Worm (Caenorhabditis elegans) whole organism, mixed stage, embryonic: Measurements from ENCODE around the gene blos-4.

Source experiments
- M03D4.4 ChIP-seq: sonication (generic microtip); optimal IDR thresholded peaks from 2 replicates; lab custom pipeline; 2017; ENCODE audit warnings: mild to moderate bottlenecking, missing genetic modification characterization, missing compliant biosample characterization
- bed-3 ChIP-seq: fragments of 200-800 bp; sonication (Bioruptor generic); optimal IDR thresholded peaks from 3 replicates; lab custom pipeline; 2018; ENCODE audit warnings: mild to moderate bottlenecking, missing genetic modification characterization, moderate library complexity, missing compliant biosample characterization
- blmp-1 ChIP-seq: fragments of 150-350 bp; optimal IDR thresholded peaks from 2 replicates; lab custom pipeline; 2014; ENCODE audit warnings: missing biosample characterization, missing genetic modification characterization
- ceh-39 ChIP-seq: fragments of 150-350 bp; optimal IDR thresholded peaks from 2 replicates; lab custom pipeline; 2014; ENCODE audit warnings: missing biosample characterization, missing genetic modification characterization
- ceh-43 ChIP-seq: fragments of 200-800 bp; sonication (Bioruptor generic); optimal IDR thresholded peaks from 2 replicates; lab custom pipeline; 2018; ENCODE audit warnings: mild to moderate bottlenecking, missing genetic modification characterization, moderate library complexity, missing compliant biosample characterization
- ceh-83 ChIP-seq: fragments of 200-800 bp; sonication (Bioruptor generic); optimal IDR thresholded peaks from 2 replicates; lab custom pipeline; 2018; ENCODE audit warnings: mild to moderate bottlenecking, missing genetic modification characterization, missing compliant biosample characterization
- ces-1 ChIP-seq: fragments of 150-350 bp; optimal IDR thresholded peaks from 2 replicates; lab custom pipeline; 2014; ENCODE audit warnings: missing biosample characterization, missing genetic modification reagents, missing genetic modification characterization
- cnd-1 ChIP-seq: fragments of 200-800 bp; sonication (Bioruptor generic); optimal IDR thresholded peaks from 2 replicates; lab custom pipeline; 2018; ENCODE audit warnings: mild to moderate bottlenecking, missing genetic modification characterization, missing compliant biosample characterization
- drap-1 ChIP-seq: fragments of 200-800 bp; sonication (Bioruptor generic); optimal IDR thresholded peaks from 3 replicates; lab custom pipeline; 2018; ENCODE audit warnings: mild to moderate bottlenecking, missing genetic modification characterization, missing compliant biosample characterization
- elt-1 ChIP-seq: sonication (generic microtip); optimal IDR thresholded peaks from 2 replicates; lab custom pipeline; 2017; ENCODE audit warnings: missing genetic modification characterization, mild to moderate bottlenecking, missing compliant biosample characterization, antibody characterized with exemption, moderate library complexity, borderline replicate concordance; ENCODE audit not compliant: insufficient read depth
- elt-3 ChIP-seq: fragments of 150-350 bp; optimal IDR thresholded peaks from 2 replicates; lab custom pipeline; 2014; ENCODE audit warnings: missing biosample characterization, missing genetic modification characterization
- flh-1 ChIP-seq: fragments of 200-800 bp; sonication (Bioruptor generic); optimal IDR thresholded peaks from 2 replicates; lab custom pipeline; 2018; ENCODE audit warnings: mild to moderate bottlenecking, missing genetic modification characterization, moderate library complexity, missing compliant biosample characterization
- ham-2 ChIP-seq: fragments of 200-800 bp; sonication (Bioruptor generic); optimal IDR thresholded peaks from 2 replicates; lab custom pipeline; 2018; ENCODE audit warnings: mild to moderate bottlenecking, missing genetic modification characterization, missing compliant biosample characterization
- hlh-1 ChIP-seq: fragments of 150-350 bp; optimal IDR thresholded peaks from 2 replicates; lab custom pipeline; 2014; ENCODE audit warnings: missing biosample characterization, missing genetic modification reagents, missing genetic modification characterization
- lin-13 ChIP-seq: fragments of 150-350 bp; optimal IDR thresholded peaks from 2 replicates; lab custom pipeline; 2014; ENCODE audit warnings: missing biosample characterization, missing genetic modification characterization
- lin-32 ChIP-seq: fragments of 200-800 bp; sonication (Bioruptor generic); optimal IDR thresholded peaks from 2 replicates; lab custom pipeline; 2018; ENCODE audit warnings: mild to moderate bottlenecking, missing genetic modification characterization, missing compliant biosample characterization
- lsy-2 ChIP-seq: fragments of 150-350 bp; optimal IDR thresholded peaks from 2 replicates; lab custom pipeline; 2014; ENCODE audit warnings: missing biosample characterization, missing genetic modification characterization
- mab-5 ChIP-seq: fragments of 150-350 bp; optimal IDR thresholded peaks from 2 replicates; lab custom pipeline; 2014; ENCODE audit warnings: missing biosample characterization, missing genetic modification characterization
- mep-1 ChIP-seq: fragments of 150-350 bp; optimal IDR thresholded peaks from 2 replicates; lab custom pipeline; 2017; ENCODE audit warnings: missing biosample characterization, missing genetic modification reagents, missing genetic modification characterization, inconsistent platforms
- mls-2 ChIP-seq: sonication (generic microtip); optimal IDR thresholded peaks from 2 replicates; lab custom pipeline; 2016; ENCODE audit warnings: mild to moderate bottlenecking, missing genetic modification characterization, moderate library complexity, missing compliant biosample characterization
- nhr-12 ChIP-seq: fragments of 150-350 bp; optimal IDR thresholded peaks from 2 replicates; lab custom pipeline; 2014; ENCODE audit warnings: missing biosample characterization, missing genetic modification characterization
- nhr-2 ChIP-seq: fragments of 150-350 bp; optimal IDR thresholded peaks from 2 replicates; lab custom pipeline; 2014; ENCODE audit warnings: missing biosample characterization, missing genetic modification characterization
- nhr-237 ChIP-seq: fragments of 150-350 bp; optimal IDR thresholded peaks from 2 replicates; lab custom pipeline; 2014; ENCODE audit warnings: missing biosample characterization, missing genetic modification characterization
- nhr-28 ChIP-seq: fragments of 150-350 bp; optimal IDR thresholded peaks from 2 replicates; lab custom pipeline; 2014; ENCODE audit warnings: missing biosample characterization, missing genetic modification characterization
- nhr-76 ChIP-seq: sonication (generic microtip); optimal IDR thresholded peaks from 2 replicates; lab custom pipeline; 2017; ENCODE audit warnings: missing biosample characterization, missing genetic modification characterization
- pha-4 ChIP-seq: fragments of 150-350 bp; optimal IDR thresholded peaks from 2 replicates; lab custom pipeline; 2018; ENCODE audit warnings: missing biosample characterization, missing genetic modification reagents, missing genetic modification characterization
- sem-2 ChIP-seq: fragments of 200-800 bp; sonication (Bioruptor generic); optimal IDR thresholded peaks from 2 replicates; lab custom pipeline; 2018; ENCODE audit warnings: mild to moderate bottlenecking, missing genetic modification characterization, missing compliant biosample characterization
- snpc-4 ChIP-seq: fragments of 150-350 bp; optimal IDR thresholded peaks from 2 replicates; lab custom pipeline; 2014; ENCODE audit warnings: missing biosample characterization, missing genetic modification characterization
- sptf-1 ChIP-seq: sonication (generic microtip); optimal IDR thresholded peaks from 2 replicates; lab custom pipeline; 2017; ENCODE audit warnings: mild to moderate bottlenecking, missing genetic modification characterization, moderate library complexity, missing compliant biosample characterization
- tbx-8 ChIP-seq: fragments of 200-800 bp; sonication (Bioruptor generic); optimal IDR thresholded peaks from 2 replicates; lab custom pipeline; 2018; ENCODE audit warnings: mild to moderate bottlenecking, missing genetic modification characterization, moderate library complexity, missing compliant biosample characterization
- unc-120 ChIP-seq: sonication (generic microtip); optimal IDR thresholded peaks from 2 replicates; lab custom pipeline; 2017; ENCODE audit warnings: missing genetic modification characterization, missing compliant biosample characterization; ENCODE audit not compliant: poor library complexity, severe bottlenecking
- unc-39 ChIP-seq: fragments of 150-350 bp; optimal IDR thresholded peaks from 2 replicates; lab custom pipeline; 2014; ENCODE audit warnings: missing biosample characterization, missing genetic modification characterization
- unc-62 ChIP-seq: fragments of 150-350 bp; optimal IDR thresholded peaks from 2 replicates; lab custom pipeline; 2014; ENCODE audit warnings: missing biosample characterization, missing genetic modification reagents, missing genetic modification characterization
- zip-8 ChIP-seq: fragments of 150-350 bp; optimal IDR thresholded peaks from 2 replicates; lab custom pipeline; 2014; ENCODE audit warnings: missing biosample characterization, missing genetic modification characterization
- ztf-11 ChIP-seq: fragments of 150-350 bp; optimal IDR thresholded peaks from 2 replicates; lab custom pipeline; 2014; ENCODE audit warnings: missing biosample characterization, missing genetic modification characterization

Gene blos-4

DNA sequence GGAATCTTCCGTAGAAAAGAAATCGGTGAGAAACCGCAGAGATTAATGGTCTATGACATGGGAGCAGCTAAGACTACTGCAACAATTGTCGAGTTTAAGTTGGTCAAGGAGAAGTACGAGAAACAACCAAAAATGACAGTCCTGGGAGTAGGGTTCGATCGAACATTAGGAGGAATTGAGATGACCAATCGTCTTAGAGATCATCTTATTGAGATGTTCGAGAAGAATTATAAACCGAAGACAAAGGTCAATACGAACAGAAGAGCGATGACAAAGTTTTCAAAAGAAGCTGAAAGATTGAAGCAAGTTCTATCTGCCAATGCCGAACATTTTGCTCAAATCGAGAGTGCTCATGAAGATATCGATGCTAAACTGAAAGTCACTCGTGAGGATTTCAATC is 3.0 kb downstream of the blos-4 start:
- no peak for TF ChIP-seq drap-1 (GFP tag; lab: Kevin White, UChicago)
- no peak for TF ChIP-seq unc-120
- TF ChIP-seq ceh-83 (GFP tag; lab: Kevin White, UChicago), result no peak
- TF ChIP-seq mep-1 (tag; lab: Kevin White, UChicago), result no peak
- no peak for TF ChIP-seq ceh-39 (tag; lab: Kevin White, UChicago)
- TF ChIP-seq zip-8 (tag; lab: Kevin White, UChicago), result no peak
- TF ChIP-seq hlh-1 (tag; lab: Kevin White, UChicago), result no peak
- no peak for TF ChIP-seq lin-13 (tag; lab: Kevin White, UChicago)
- TF ChIP-seq ces-1, result no peak
- no peak for TF ChIP-seq snpc-4 (tag; lab: Kevin White, UChicago)
- no peak for TF ChIP-seq unc-39 (tag; lab: Kevin White, UChicago)
- no peak for TF ChIP-seq sptf-1 (tag; lab: Kevin White, UChicago)
- no peak for TF ChIP-seq ham-2 (GFP tag; lab: Kevin White, UChicago)
- TF ChIP-seq elt-3, result no peak
- no peak for TF ChIP-seq ceh-43 (GFP tag; lab: Kevin White, UChicago)
- TF ChIP-seq flh-1, result no peak
- no peak for TF ChIP-seq lsy-2 (tag; lab: Kevin White, UChicago)
- TF ChIP-seq nhr-28 (tag; lab: Kevin White, UChicago), result no peak

DNA sequence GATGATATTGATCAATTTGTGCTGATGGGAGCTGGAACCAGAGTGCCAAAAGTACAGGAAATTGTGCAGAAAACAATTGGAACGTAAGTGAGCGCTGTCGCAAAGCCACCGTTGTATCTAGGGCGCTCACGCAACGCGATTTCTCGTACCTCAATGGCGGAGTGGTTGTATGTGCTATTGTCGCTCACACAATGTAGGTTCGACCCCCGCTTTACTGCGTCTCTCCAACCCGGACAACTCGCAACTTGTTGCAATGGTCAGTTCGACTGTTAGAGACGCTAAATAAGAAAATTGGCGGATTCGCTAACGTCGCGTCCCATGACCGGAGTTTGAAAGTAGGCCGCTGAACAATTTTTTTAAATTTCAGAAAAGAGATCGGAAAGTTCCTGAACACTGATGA is 3.5 kb downstream of the blos-4 start:
- TF ChIP-seq cnd-1, result peak; percentile 90
- peak; percentile 88 for TF ChIP-seq drap-1 (GFP tag; lab: Kevin White, UChicago)
- TF ChIP-seq nhr-12, result no peak
- TF ChIP-seq ceh-39 (tag; lab: Kevin White, UChicago), result no peak
- TF ChIP-seq ceh-43 (GFP tag; lab: Kevin White, UChicago), result peak; percentile 74
- TF ChIP-seq ztf-11, result no peak
- peak; percentile 82 for TF ChIP-seq unc-120
- TF ChIP-seq ces-1, result no peak
- peak; percentile 91 for TF ChIP-seq mls-2 (tag; lab: Kevin White, UChicago)
- peak; percentile 65 for TF ChIP-seq pha-4
- peak; percentile 12 for TF ChIP-seq hlh-1 (tag; lab: Kevin White, UChicago)
- no peak for TF ChIP-seq nhr-2 (tag; lab: Kevin White, UChicago)
- peak; percentile 88 for TF ChIP-seq M03D4.4
- TF ChIP-seq mab-5 (tag; lab: Kevin White, UChicago), result no peak
- TF ChIP-seq nhr-28 (tag; lab: Kevin White, UChicago), result no peak
- no peak for TF ChIP-seq zip-8 (tag; lab: Kevin White, UChicago)
- TF ChIP-seq flh-1, result no peak
- peak; percentile 61 for TF ChIP-seq bed-3
- no peak for TF ChIP-seq lsy-2 (tag; lab: Kevin White, UChicago)
- peak; percentile 92 for TF ChIP-seq sptf-1 (tag; lab: Kevin White, UChicago)
- no peak for TF ChIP-seq snpc-4 (tag; lab: Kevin White, UChicago)
- TF ChIP-seq nhr-76 (tag; lab: Kevin White, UChicago), result no peak
- no peak for TF ChIP-seq elt-3
- TF ChIP-seq lin-13 (tag; lab: Kevin White, UChicago), result peak; percentile 50
- TF ChIP-seq unc-39 (tag; lab: Kevin White, UChicago), result peak; percentile 35
- no peak for TF ChIP-seq unc-62 (GFP tag; lab: Kevin White, UChicago)
- TF ChIP-seq mep-1 (tag; lab: Kevin White, UChicago), result peak; percentile 23
- TF ChIP-seq ham-2 (GFP tag; lab: Kevin White, UChicago), result peak; percentile 79
- no peak for TF ChIP-seq blmp-1
- TF ChIP-seq ceh-83 (GFP tag; lab: Kevin White, UChicago), result peak; percentile 93
- peak; percentile 85 for TF ChIP-seq sem-2 (GFP tag; lab: Kevin White, UChicago)
- peak; percentile 91 for TF ChIP-seq tbx-8 (GFP tag; lab: Kevin White, UChicago)
- TF ChIP-seq nhr-237 (tag; lab: Kevin White, UChicago), result no peak
- TF ChIP-seq elt-1, result no peak
- peak; percentile 89 for TF ChIP-seq lin-32 (GFP tag; lab: Kevin White, UChicago)
- TF ChIP-seq, all 35 proteins: peak for 18

DNA sequence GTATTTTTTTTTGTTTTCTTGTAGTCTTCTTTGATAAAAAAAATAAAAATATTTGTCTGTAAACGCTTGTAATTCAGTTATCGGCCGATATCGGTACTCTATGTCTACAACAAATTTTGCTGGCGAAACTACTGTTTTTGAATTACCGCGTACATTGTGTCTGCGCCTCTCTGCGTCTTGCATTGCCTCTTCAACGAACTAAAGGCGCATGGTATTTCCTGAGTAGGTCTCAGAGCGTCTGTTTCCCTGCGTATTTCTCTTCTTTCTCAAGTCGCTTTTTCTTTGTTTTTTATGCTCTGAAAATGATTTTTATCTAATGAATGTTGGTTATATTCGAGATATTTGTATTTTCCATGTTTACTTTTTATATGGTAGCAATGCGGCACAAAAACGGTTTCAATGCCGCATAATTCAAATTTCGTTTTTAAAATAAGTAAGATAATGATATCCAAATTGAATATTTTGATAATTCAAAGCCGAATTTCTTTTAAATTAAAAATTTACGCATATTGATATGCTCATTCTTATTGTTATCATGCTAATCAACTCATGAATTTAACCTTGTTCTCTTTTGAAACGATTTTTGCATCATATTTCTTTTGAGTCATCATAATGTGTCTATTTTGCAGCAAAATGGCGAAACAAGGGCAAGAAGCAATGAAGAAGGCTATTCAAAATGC is 5.9 kb downstream of the blos-4 start, which contains the start of gene phb-2:
TSS of gene phb-2 (plus strand) at position 630 of the 680 bp plus-strand sequence.
- TF ChIP-seq M03D4.4 (no peak), elt-3 (no peak), cnd-1 (no peak), ceh-39 (tag; lab: Kevin White, UChicago) (peak; percentile 20), elt-1 (no peak), pha-4 (peak; percentile 92), lsy-2 (tag; lab: Kevin White, UChicago) (peak; percentile 81), mep-1 (tag; lab: Kevin White, UChicago) (peak; percentile 81), nhr-2 (tag; lab: Kevin White, UChicago) (peak; percentile 11), sptf-1 (tag; lab: Kevin White, UChicago) (peak; percentile 37), unc-120 (peak; percentile 60), ces-1 (peak; percentile 24), hlh-1 (tag; lab: Kevin White, UChicago) (peak; percentile 56), unc-62 (GFP tag; lab: Kevin White, UChicago) (peak; percentile 32), nhr-237 (tag; lab: Kevin White, UChicago) (peak; percentile 81), nhr-76 (tag; lab: Kevin White, UChicago) (no peak), ham-2 (GFP tag; lab: Kevin White, UChicago) (no peak), flh-1 (no peak), mab-5 (tag; lab: Kevin White, UChicago) (no peak)
